Worm (Caenorhabditis elegans): ENCODE results near the gene mua-3.

Gene mua-3

DNA sequence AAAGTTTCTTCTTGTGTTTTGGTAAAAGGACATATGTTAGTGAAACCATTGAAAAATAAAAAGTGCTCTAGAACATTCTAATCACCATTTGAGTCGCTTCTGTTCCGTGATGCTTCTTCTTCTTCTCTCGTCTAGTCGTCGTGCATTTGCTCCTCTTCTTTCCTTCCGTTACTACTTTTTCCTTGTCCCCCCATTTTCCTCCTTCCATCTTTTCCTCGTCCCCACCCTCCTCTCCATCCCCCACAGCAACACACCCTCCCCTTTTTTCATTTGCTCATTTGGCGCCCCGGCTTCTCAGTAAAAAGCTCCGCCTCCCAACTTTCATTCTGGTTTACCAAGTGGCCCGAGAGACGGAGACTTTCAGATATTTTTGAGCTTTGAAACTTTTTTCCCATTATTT is 8.8 kb upstream of the mua-3 start (continued):
- no peak for TF ChIP-seq ceh-20 (GFP tag; IDR thresholded peaks at IDR 0.05)
- no peak for TF ChIP-seq nhr-48 (tag; optimal IDR thresholded peaks at IDR 0.05)
- TF ChIP-seq lin-39 (tag; optimal IDR thresholded peaks at IDR 0.05): no peak
- no peak for TF ChIP-seq duxl-1 (tag; optimal IDR thresholded peaks at IDR 0.05; ENCODE audit: poor library complexity)
- TF ChIP-seq ZK546.5 (tag; optimal IDR thresholded peaks at IDR 0.05): no peak
- TF ChIP-seq D1046.2 (GFP tag; IDR thresholded peaks at IDR 0.05): no peak
- no peak for TF ChIP-seq nhr-77 (tag; optimal IDR thresholded peaks at IDR 0.05)
- peak; percentile 30 for TF ChIP-seq ama-1 (optimal IDR thresholded peaks at IDR 0.05)
- no peak for TF ChIP-seq T26A8.4 (GFP tag; IDR thresholded peaks at IDR 0.05)
- no peak for TF ChIP-seq lin-1 (GFP tag; IDR thresholded peaks at IDR 0.05)
- TF ChIP-seq sdz-12 (GFP tag; optimal IDR thresholded peaks at IDR 0.05): no peak
- TF ChIP-seq mdt-29 (GFP tag; IDR thresholded peaks at IDR 0.05): no peak
- TF ChIP-seq nhr-11 (tag; optimal IDR thresholded peaks at IDR 0.05): no peak
- TF ChIP-seq lin-13 (GFP tag; optimal IDR thresholded peaks at IDR 0.05): no peak
- TF ChIP-seq ceh-32 (tag; optimal IDR thresholded peaks at IDR 0.05; ENCODE audit: poor library complexity): no peak
- TF ChIP-seq nhr-42 (GFP tag; IDR thresholded peaks at IDR 0.05): no peak
- TF ChIP-seq ceh-44 (GFP tag; IDR thresholded peaks at IDR 0.05): no peak
- TF ChIP-seq unc-130 (GFP tag; optimal IDR thresholded peaks at IDR 0.05): no peak
- peak in 1 of 2 experiments; percentile 7 for TF ChIP-seq hif-1 (tag; optimal IDR thresholded peaks at IDR 0.05)
- no peak for TF ChIP-seq madf-9 (GFP tag; conservative IDR thresholded peaks at IDR 0.05)
- no peak for TF ChIP-seq ces-1 (GFP tag; optimal IDR thresholded peaks at IDR 0.05)
- TF ChIP-seq aha-1 (tag): peak; percentile 11
- TF ChIP-seq unc-39 (tag; optimal IDR thresholded peaks at IDR 0.05): no peak
- TF ChIP-seq dmd-9 (GFP tag; IDR thresholded peaks at IDR 0.05): no peak
- TF ChIP-seq skn-1 (tag; optimal IDR thresholded peaks at IDR 0.05): no peak
- no peak for TF ChIP-seq lin-29 (GFP tag; IDR thresholded peaks at IDR 0.05)
- no peak for TF ChIP-seq tra-1 (GFP tag; IDR thresholded peaks at IDR 0.05)
- TF ChIP-seq ctbp-1 (GFP tag; IDR thresholded peaks at IDR 0.05): peak; percentile 86
- no peak for TF ChIP-seq mes-2 (tag; optimal IDR thresholded peaks at IDR 0.05; ENCODE audit: poor library complexity, severe bottlenecking)
- TF ChIP-seq zip-2 (tag; optimal IDR thresholded peaks at IDR 0.05): no peak
- no peak for TF ChIP-seq nhr-102 (tag; optimal IDR thresholded peaks at IDR 0.05)
- peak; percentile 57; the same call in 1 of the 2 replicates for TF ChIP-seq egl-43 (GFP tag; IDR thresholded peaks at IDR 0.05)
- peak; percentile 42 for TF ChIP-seq mep-1 (tag; optimal IDR thresholded peaks at IDR 0.05)
- no peak for TF ChIP-seq pqm-1 (tag; optimal IDR thresholded peaks at IDR 0.05)
- no peak for TF ChIP-seq lim-7 (GFP tag; IDR thresholded peaks at IDR 0.05)
- no peak for TF ChIP-seq unc-62 (GFP tag; optimal IDR thresholded peaks at IDR 0.05 in 1 of 2)
- no peak for TF ChIP-seq unc-62 (tag; optimal IDR thresholded peaks at IDR 0.05)
- TF ChIP-seq daf-8 (GFP tag; IDR thresholded peaks at IDR 0.05): no peak
- TF ChIP-seq php-3 (GFP tag; IDR thresholded peaks at IDR 0.05): no peak
- TF ChIP-seq zag-1 (tag; optimal IDR thresholded peaks at IDR 0.05): no peak
- no peak for TF ChIP-seq snpc-4 (tag; optimal IDR thresholded peaks at IDR 0.05)
- no peak for TF ChIP-seq F49E8.2 (tag; optimal IDR thresholded peaks at IDR 0.05; ENCODE audit: borderline replicate concordance)
- TF ChIP-seq spr-1 (tag; optimal IDR thresholded peaks at IDR 0.05): no peak
- no peak for TF ChIP-seq zip-11 (GFP tag; IDR thresholded peaks at IDR 0.05)
- TF ChIP-seq arid-1 (GFP tag; conservative IDR thresholded peaks at IDR 0.05): no peak; the same call in 1 of the 2 replicates
- TF ChIP-seq nhr-237 (tag; optimal IDR thresholded peaks at IDR 0.05): no peak
- TF ChIP-seq Y105C5A.15 (GFP tag; IDR thresholded peaks at IDR 0.05): no peak
- TF ChIP-seq rbr-2 (tag; optimal IDR thresholded peaks at IDR 0.05): no peak
- TF ChIP-seq F37D6.2 (tag; optimal IDR thresholded peaks at IDR 0.05): no peak
- TF ChIP-seq ceh-82 (tag; optimal IDR thresholded peaks at IDR 0.05): no peak
- peak; percentile 55 for TF ChIP-seq set-16 (GFP tag; IDR thresholded peaks at IDR 0.05)
- TF ChIP-seq Y48G9A.11 (GFP tag; IDR thresholded peaks at IDR 0.05): no peak
- TF ChIP-seq hlh-30 (tag; optimal IDR thresholded peaks at IDR 0.05; ENCODE audit: insufficient read depth): peak; percentile 22
